Worm (Caenorhabditis elegans) whole organism, young adult: Measurements from ENCODE around the gene srw-130.

ENCODE experiments used
- B0019.2 ChIP-seq: fragments of 200-800 bp; sonication (Bioruptor generic); conservative IDR thresholded peaks from 2 replicates; pipeline ENCODE4 v1.3.6; 2022; ENCODE audit warnings: missing genetic modification reagents, missing genetic modification characterization, missing compliant biosample characterization
- B0261.1 ChIP-seq: sonication (generic microtip); optimal IDR thresholded peaks from 2 replicates; lab custom pipeline; 2016; ENCODE audit warnings: mild to moderate bottlenecking, missing genetic modification characterization, moderate library complexity, missing compliant biosample characterization
- F23B12.7 ChIP-seq: sonication (generic microtip); optimal IDR thresholded peaks from 2 replicates; lab custom pipeline; 2017; ENCODE audit warnings: missing genetic modification characterization, mild to moderate bottlenecking, missing compliant biosample characterization, antibody characterized with exemption, moderate library complexity; ENCODE audit not compliant: insufficient read depth
- F39B2.1 ChIP-seq: fragments of 200-800 bp; sonication (Bioruptor generic); IDR thresholded peaks from 2 replicates; pipeline ENCODE4 v1.3.6; 2022; ENCODE audit warnings: missing genetic modification reagents, missing genetic modification characterization, missing compliant biosample characterization
- F49E8.2 ChIP-seq: sonication (generic microtip); optimal IDR thresholded peaks from 3 replicates; lab custom pipeline; 2017; ENCODE audit warnings: missing genetic modification characterization, mild to moderate bottlenecking, missing compliant biosample characterization, antibody characterized with exemption, moderate library complexity; ENCODE audit not compliant: insufficient read depth
- F52B5.7 ChIP-seq: sonication (generic microtip); optimal IDR thresholded peaks from 2 replicates; lab custom pipeline; 2016; ENCODE audit warnings: mild to moderate bottlenecking, missing genetic modification characterization, missing compliant biosample characterization
- K12H6.12 ChIP-seq: fragments of 200-800 bp; sonication (Bioruptor generic); optimal IDR thresholded peaks from 2 replicates; lab custom pipeline; 2018; ENCODE audit warnings: mild to moderate bottlenecking, missing genetic modification characterization, missing compliant biosample characterization
- Y53G8AR.9 ChIP-seq: fragments of 200-800 bp; sonication (Bioruptor generic); conservative IDR thresholded peaks from 2 replicates; pipeline ENCODE4 v1.3.6; 2022; ENCODE audit warnings: missing genetic modification reagents, missing genetic modification characterization, missing compliant biosample characterization
- Y56A3A.18 ChIP-seq: fragments of 200-800 bp; sonication (Bioruptor generic); IDR thresholded peaks from 2 replicates; pipeline ENCODE4 v1.3.6; 2022; ENCODE audit warnings: missing genetic modification reagents, missing genetic modification characterization, missing compliant biosample characterization
- Y79H2A.3 ChIP-seq: fragments of 200-800 bp; sonication (Bioruptor generic); conservative IDR thresholded peaks from 2 replicates; pipeline ENCODE4 v1.3.6; 2022; ENCODE audit warnings: missing genetic modification reagents, missing genetic modification characterization, missing compliant biosample characterization
- ama-1 ChIP-seq, 3 experiments: fragments of 150-350 bp in 1 of 3; sonication (generic microtip) in 2 of 3; optimal IDR thresholded peaks; 2 replicates each; lab custom pipeline; 2014 to 2018; ENCODE audit warnings: missing biosample characterization in 2 of 3, missing genetic modification characterization in 2 of 3, missing genetic modification reagents in 2 of 3
- aptf-3 ChIP-seq: fragments of 200-800 bp; sonication (Bioruptor generic); IDR thresholded peaks from 2 replicates; pipeline ENCODE4 v1.3.6; 2022; ENCODE audit warnings: missing genetic modification characterization, missing compliant biosample characterization
- atf-7 ChIP-seq: sonication (generic microtip); optimal IDR thresholded peaks from 2 replicates; lab custom pipeline; 2017; ENCODE audit warnings: mild to moderate bottlenecking, missing genetic modification characterization, missing compliant biosample characterization
- athp-1 ChIP-seq: sonication (generic microtip); optimal IDR thresholded peaks from 2 replicates; lab custom pipeline; 2017; ENCODE audit warnings: mild to moderate bottlenecking, missing genetic modification characterization, missing compliant biosample characterization
- attf-3 ChIP-seq: fragments of 200-800 bp; sonication (Bioruptor generic); conservative IDR thresholded peaks from 2 replicates; pipeline ENCODE4 v1.3.6; 2022; ENCODE audit warnings: missing genetic modification reagents, missing genetic modification characterization, missing compliant biosample characterization
- attf-5 ChIP-seq: fragments of 200-800 bp; sonication (Bioruptor generic); optimal IDR thresholded peaks from 2 replicates; lab custom pipeline; 2018; ENCODE audit warnings: mild to moderate bottlenecking, missing genetic modification characterization, missing compliant biosample characterization
- cebp-1 ChIP-seq, 2 experiments: fragments of 200-800 bp in 1 of 2; sonication (Bioruptor generic) in 1 of 2; sonication (generic microtip) in 1 of 2; IDR thresholded peaks in 1 of 2; optimal IDR thresholded peaks in 1 of 2; 2 replicates each; pipeline versions ENCODE4 v1.3.6 to Lab custom; 2017 to 2022; ENCODE audit warnings: missing compliant biosample characterization in 2 of 2, missing genetic modification characterization in 2 of 2, mild to moderate bottlenecking in 1 of 2, missing genetic modification reagents in 1 of 2, moderate library complexity in 1 of 2
- cebp-2 ChIP-seq: fragments of 200-800 bp; sonication (Bioruptor generic); IDR thresholded peaks from 2 replicates; pipeline ENCODE4 v1.3.6; 2022; ENCODE audit warnings: missing genetic modification characterization, missing compliant biosample characterization
- ceh-100 ChIP-seq: fragments of 200-800 bp; sonication (Bioruptor generic); IDR thresholded peaks from 2 replicates; pipeline ENCODE4 v1.3.6; 2022; ENCODE audit warnings: missing genetic modification reagents, missing genetic modification characterization, missing compliant biosample characterization
- ceh-27 ChIP-seq: fragments of 200-800 bp; sonication (Bioruptor generic); optimal IDR thresholded peaks from 2 replicates; lab custom pipeline; 2018; ENCODE audit warnings: mild to moderate bottlenecking, missing genetic modification characterization, moderate library complexity, missing compliant biosample characterization
- ceh-79 ChIP-seq: sonication (generic microtip); optimal IDR thresholded peaks from 2 replicates; lab custom pipeline; 2017; ENCODE audit warnings: mild to moderate bottlenecking, missing genetic modification characterization, missing compliant biosample characterization
- ekl-4 ChIP-seq: fragments of 200-800 bp; sonication (Bioruptor generic); IDR thresholded peaks from 2 replicates; pipeline ENCODE4 v1.3.6; 2022; ENCODE audit warnings: missing genetic modification reagents, missing genetic modification characterization, missing compliant biosample characterization
- him-1 ChIP-seq: sonication (generic microtip); optimal IDR thresholded peaks from 2 replicates; lab custom pipeline; 2016; ENCODE audit warnings: missing genotype, missing genetic modification reagents, missing genetic modification characterization, missing compliant biosample characterization
- hmg-1.2 ChIP-seq: fragments of 200-800 bp; sonication (Bioruptor generic); IDR thresholded peaks from 2 replicates; pipeline ENCODE4 v1.3.6; 2022; ENCODE audit warnings: missing genetic modification reagents, missing genetic modification characterization, missing compliant biosample characterization
- hmg-20 ChIP-seq: fragments of 200-800 bp; sonication (Bioruptor generic); IDR thresholded peaks from 2 replicates; pipeline ENCODE4 v1.3.6; 2022; ENCODE audit warnings: missing genetic modification reagents, missing genetic modification characterization, missing compliant biosample characterization
- hrde-1 ChIP-seq: sonication (generic microtip); optimal IDR thresholded peaks from 2 replicates; lab custom pipeline; 2016; ENCODE audit warnings: missing genetic modification characterization, mild to moderate bottlenecking, missing compliant biosample characterization, moderate library complexity, missing genotype, missing genetic modification reagents, borderline replicate concordance
- let-607 ChIP-seq, 2 experiments: fragments of 200-800 bp in 1 of 2; sonication (Bioruptor generic) in 1 of 2; sonication (generic microtip) in 1 of 2; optimal IDR thresholded peaks; 2 replicates each; lab custom pipeline; 2016 to 2018; ENCODE audit warnings: mild to moderate bottlenecking in 2 of 2, missing compliant biosample characterization in 2 of 2, missing genetic modification characterization in 2 of 2, moderate library complexity in 2 of 2, missing genotype in 1 of 2
- lin-40 ChIP-seq: sonication (generic microtip); optimal IDR thresholded peaks from 2 replicates; lab custom pipeline; 2016; ENCODE audit warnings: missing genetic modification characterization, mild to moderate bottlenecking, missing compliant biosample characterization, missing genotype, missing genetic modification reagents
- lin-54 ChIP-seq: fragments of 200-800 bp; sonication (Bioruptor generic); optimal IDR thresholded peaks from 2 replicates; lab custom pipeline; 2018; ENCODE audit warnings: mild to moderate bottlenecking, missing genetic modification characterization, missing compliant biosample characterization
- lsl-1 ChIP-seq: fragments of 200-800 bp; sonication (Bioruptor generic); optimal IDR thresholded peaks from 2 replicates; lab custom pipeline; 2018; ENCODE audit warnings: mild to moderate bottlenecking, missing genetic modification characterization, moderate library complexity, missing compliant biosample characterization
- mcd-1 ChIP-seq: fragments of 200-800 bp; sonication (Bioruptor generic); IDR thresholded peaks from 2 replicates; pipeline ENCODE4 v1.3.6; 2022; ENCODE audit warnings: missing genetic modification reagents, missing genetic modification characterization, missing compliant biosample characterization
- mxl-1 ChIP-seq: sonication (generic microtip); optimal IDR thresholded peaks from 2 replicates; lab custom pipeline; 2016; ENCODE audit warnings: missing genetic modification characterization, missing compliant biosample characterization
- nfya-1 ChIP-seq: sonication (generic microtip); optimal IDR thresholded peaks from 2 replicates; lab custom pipeline; 2017; ENCODE audit warnings: antibody characterized with exemption, missing compliant biosample characterization, missing genetic modification characterization, borderline replicate concordance; ENCODE audit not compliant: insufficient read depth
- pbrm-1 ChIP-seq: fragments of 200-800 bp; sonication (Bioruptor generic); IDR thresholded peaks from 2 replicates; pipeline ENCODE4 v1.3.6; 2022; ENCODE audit warnings: missing genetic modification reagents, missing genetic modification characterization, missing compliant biosample characterization
- rcor-1 ChIP-seq: fragments of 200-800 bp; sonication (Bioruptor generic); IDR thresholded peaks from 2 replicates; pipeline ENCODE4 v1.3.6; 2022; ENCODE audit warnings: missing genetic modification reagents, missing genetic modification characterization, missing compliant biosample characterization
- rec-8 ChIP-seq, 2 experiments: sonication (generic microtip); optimal IDR thresholded peaks; 2 replicates each; lab custom pipeline; 2016; ENCODE audit warnings: mild to moderate bottlenecking in 2 of 2, missing genetic modification characterization in 2 of 2, missing genetic modification reagents in 2 of 2, missing genotype in 2 of 2, missing biosample characterization in 1 of 2, missing compliant biosample characterization in 1 of 2, moderate library complexity in 1 of 2
- repo-1 ChIP-seq: sonication (generic microtip); optimal IDR thresholded peaks from 2 replicates; lab custom pipeline; 2017; ENCODE audit warnings: mild to moderate bottlenecking, missing genetic modification characterization, missing compliant biosample characterization
- rpc-1 ChIP-seq, 2 experiments: fragments of 150-350 bp in 1 of 2; sonication (generic microtip) in 1 of 2; optimal IDR thresholded peaks; 2 replicates each; lab custom pipeline; 2014 to 2018; ENCODE audit warnings: missing biosample characterization in 1 of 2, missing genetic modification characterization in 1 of 2, missing genetic modification reagents in 1 of 2, missing genotype in 1 of 2
- snpc-3.4 ChIP-seq: sonication (generic microtip); optimal IDR thresholded peaks from 2 replicates; lab custom pipeline; 2017; ENCODE audit warnings: missing genetic modification characterization, mild to moderate bottlenecking, missing compliant biosample characterization, antibody characterized with exemption, moderate library complexity, missing genotype, missing genetic modification reagents
- tbp1 ChIP-seq: fragments of 200-800 bp; sonication (Bioruptor generic); optimal IDR thresholded peaks from 2 replicates; lab custom pipeline; 2018; ENCODE audit warnings: mild to moderate bottlenecking, missing genetic modification characterization, missing compliant biosample characterization
- tlf-1 ChIP-seq: fragments of 200-800 bp; sonication (Bioruptor generic); optimal IDR thresholded peaks from 2 replicates; lab custom pipeline; 2018; ENCODE audit warnings: mild to moderate bottlenecking, missing genetic modification characterization, missing compliant biosample characterization
- unc-130 ChIP-seq: sonication (generic microtip); optimal IDR thresholded peaks from 2 replicates; lab custom pipeline; 2016; ENCODE audit warnings: missing genetic modification reagents, missing genetic modification characterization, missing compliant biosample characterization
- zim-3 ChIP-seq: sonication (generic microtip); optimal IDR thresholded peaks from 2 replicates; lab custom pipeline; 2017; ENCODE audit warnings: mild to moderate bottlenecking, missing genetic modification characterization, moderate library complexity, missing compliant biosample characterization
- ztf-18 ChIP-seq: sonication (generic microtip); optimal IDR thresholded peaks from 2 replicates; lab custom pipeline; 2016; ENCODE audit warnings: missing genotype, mild to moderate bottlenecking, missing genetic modification characterization, missing compliant biosample characterization
- ztf-6 ChIP-seq: fragments of 200-800 bp; sonication (Bioruptor generic); IDR thresholded peaks from 2 replicates; pipeline ENCODE4 v1.3.6; 2022; ENCODE audit warnings: missing genetic modification reagents, missing genetic modification characterization, missing compliant biosample characterization

Gene srw-130

DNA sequence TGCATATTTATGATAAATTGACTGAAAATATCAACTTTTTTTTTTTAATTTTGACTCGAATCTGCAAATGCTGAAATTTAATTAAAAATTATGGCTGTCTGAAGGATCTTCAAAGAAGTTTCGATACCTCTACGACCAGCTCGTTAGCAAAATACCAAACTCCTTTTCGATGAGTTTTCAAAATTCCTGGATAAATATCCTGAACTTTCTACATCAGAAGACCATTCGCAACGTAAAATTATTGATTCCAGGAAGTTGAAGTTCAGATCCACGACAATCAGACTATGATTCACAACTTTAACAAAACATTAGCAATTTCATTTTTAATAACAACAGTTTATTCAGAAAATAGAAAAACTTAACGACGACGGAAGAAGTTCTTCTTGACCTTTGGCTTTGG lies 36.3 kb upstream of the srw-130 start (continued):
- TF ChIP-seq athp-1 (tag; lab: Kevin White, UChicago) = peak; percentile 51
- TF ChIP-seq Y79H2A.3 (GFP tag; lab: Robert Waterston, UW) = peak; percentile 68
- peak; percentile 19 for TF ChIP-seq B0261.1 (tag; lab: Kevin White, UChicago)
- TF ChIP-seq ztf-6 (GFP tag; lab: Robert Waterston, UW) = no peak
- TF ChIP-seq let-607 (tag; optimal IDR thresholded peaks at IDR 0.05; lab: Kevin White, UChicago) = peak in 1 of 2 experiments; percentile 7
- peak; percentile 68 for TF ChIP-seq rcor-1 (GFP tag; lab: Robert Waterston, UW)
- TF ChIP-seq B0019.2 (GFP tag; lab: Robert Waterston, UW) = no peak
- peak; percentile 53 for TF ChIP-seq snpc-3.4 (tag; lab: Kevin White, UChicago)
- TF ChIP-seq Y56A3A.18 (GFP tag; lab: Robert Waterston, UW) = no peak
- TF ChIP-seq ekl-4 = peak; percentile 79; the same call in 1 of the 2 replicates
- peak; percentile 54 for TF ChIP-seq lin-54 (GFP tag; lab: Kevin White, UChicago)
- TF ChIP-seq nfya-1 (tag; lab: Kevin White, UChicago) = no peak
- TF ChIP-seq F23B12.7 = no peak
- no peak for TF ChIP-seq ceh-27 (GFP tag; lab: Kevin White, UChicago)
- peak; percentile 33; the same call in 1 of the 2 replicates for TF ChIP-seq ceh-100 (GFP tag; lab: Robert Waterston, UW)
- peak in 1 of 2 experiments; percentile 17 for TF ChIP-seq rec-8 (tag; optimal IDR thresholded peaks at IDR 0.05; lab: Kevin White, UChicago)
- no peak for TF ChIP-seq attf-5 (GFP tag; lab: Kevin White, UChicago)
- no peak for TF ChIP-seq K12H6.12 (tag; lab: Kevin White, UChicago)
- TF ChIP-seq Y53G8AR.9 (GFP tag; lab: Robert Waterston, UW) = peak; percentile 77
- TF ChIP-seq F39B2.1 (GFP tag; lab: Robert Waterston, UW) = 0 out of 2 replicates have a peak, but pooled peaks have one; percentile 34
- no peak; the same call in 1 of the 2 replicates for TF ChIP-seq hmg-1.2 (GFP tag; lab: Robert Waterston, UW)
- TF ChIP-seq F49E8.2 (tag; lab: Kevin White, UChicago) = peak; percentile 77
- 0 out of 2 replicates have a peak, but pooled peaks have one; percentile 52 for TF ChIP-seq cebp-2 (GFP tag; lab: Robert Waterston, UW)
- TF ChIP-seq pbrm-1 (GFP tag; lab: Robert Waterston, UW) = peak; percentile 51
- TF ChIP-seq mxl-1 (tag; lab: Kevin White, UChicago) = peak; percentile 21
- no peak for TF ChIP-seq ama-1 (optimal IDR thresholded peaks at IDR 0.05; lab: Kevin White, UChicago)
- peak; percentile 67 to 71 for TF ChIP-seq ama-1 (GFP tag; optimal IDR thresholded peaks at IDR 0.05; lab: Kevin White, UChicago)
- peak; percentile 5 for TF ChIP-seq ztf-18 (tag; lab: Kevin White, UChicago)
- TF ChIP-seq F52B5.7 (tag; lab: Kevin White, UChicago) = peak; percentile 9
- 0 out of 2 replicates have a peak, but pooled peaks have one; percentile 11 for TF ChIP-seq hmg-20 (GFP tag; lab: Robert Waterston, UW)
- peak; percentile 2 for TF ChIP-seq ceh-79 (tag; lab: Kevin White, UChicago)
- peak; percentile 48 for TF ChIP-seq lsl-1 (GFP tag; lab: Kevin White, UChicago)
- TF ChIP-seq unc-130 (GFP tag; lab: Kevin White, UChicago) = peak; percentile 90
- peak; percentile 29; the same call in 1 of the 2 replicates for TF ChIP-seq mcd-1 (GFP tag; lab: Robert Waterston, UW)
- TF ChIP-seq cebp-1 (GFP tag; IDR thresholded peaks at IDR 0.05; lab: Robert Waterston, UW) = no peak
- TF ChIP-seq cebp-1 (tag; optimal IDR thresholded peaks at IDR 0.05; lab: Kevin White, UChicago) = peak; percentile 41
- TF ChIP-seq zim-3 (tag; lab: Kevin White, UChicago) = no peak
- peak; percentile 38 for TF ChIP-seq atf-7 (tag; lab: Kevin White, UChicago)
- TF ChIP-seq repo-1 (tag; lab: Kevin White, UChicago) = no peak
- TF ChIP-seq tlf-1 (GFP tag; lab: Kevin White, UChicago) = peak; percentile 73
- peak; percentile 47 for TF ChIP-seq tbp1 (GFP tag; lab: Kevin White, UChicago)
- no peak for TF ChIP-seq rpc-1 (optimal IDR thresholded peaks at IDR 0.05; lab: Kevin White, UChicago)
- peak; percentile 15 for TF ChIP-seq rpc-1 (tag; optimal IDR thresholded peaks at IDR 0.05; lab: Kevin White, UChicago)
- no peak for TF ChIP-seq lin-40 (tag; lab: Kevin White, UChicago)
- TF ChIP-seq him-1 = peak; percentile 73
- peak; percentile 96 for TF ChIP-seq hrde-1
- TF ChIP-seq aptf-3 (GFP tag; lab: Robert Waterston, UW) = peak; percentile 81
- peak; percentile 19; the same call in 1 of the 2 replicates for TF ChIP-seq attf-3 (GFP tag; lab: Robert Waterston, UW)
